Worm (Caenorhabditis elegans) whole organism, young adult: ENCODE data around the gene C53A5.13.

Experiments
- F37B4.10 ChIP-seq: fragments of 200-800 bp; sonication (Bioruptor generic); IDR thresholded peaks from 2 replicates; pipeline ENCODE4 v1.3.6; 2022; ENCODE audit warnings: missing genetic modification characterization, missing compliant biosample characterization
- madf-10 ChIP-seq: sonication (generic microtip); optimal IDR thresholded peaks from 2 replicates; lab custom pipeline; 2016; ENCODE audit warnings: mild to moderate bottlenecking, missing genetic modification characterization, missing compliant biosample characterization
- nfya-1 ChIP-seq: sonication (generic microtip); optimal IDR thresholded peaks from 2 replicates; lab custom pipeline; 2017; ENCODE audit warnings: antibody characterized with exemption, missing compliant biosample characterization, missing genetic modification characterization, borderline replicate concordance; ENCODE audit not compliant: insufficient read depth
- repo-1 ChIP-seq: sonication (generic microtip); optimal IDR thresholded peaks from 2 replicates; lab custom pipeline; 2017; ENCODE audit warnings: mild to moderate bottlenecking, missing genetic modification characterization, missing compliant biosample characterization
- snpc-4 ChIP-seq, 5 experiments: fragments of 150-350 bp in 1 of 5; sonication (generic microtip) in 4 of 5; optimal IDR thresholded peaks; 2 replicates each; lab custom pipeline; 2014 to 2018; ENCODE audit warnings: missing genetic modification characterization in 5 of 5, missing biosample characterization in 3 of 5, antibody characterized with exemption in 2 of 5, mild to moderate bottlenecking in 2 of 5, missing compliant biosample characterization in 2 of 5, missing genotype in 2 of 5, moderate library complexity in 2 of 5, missing genetic modification reagents in 1 of 5
- ztf-3 ChIP-seq: fragments of 200-800 bp; sonication (Bioruptor generic); optimal IDR thresholded peaks from 2 replicates; lab custom pipeline; 2018; ENCODE audit warnings: mild to moderate bottlenecking, missing genetic modification characterization, missing compliant biosample characterization

ce11 chrV:14546569-14546968 lies at the start of gene C53A5.13:
- no peak for TF ChIP-seq F37B4.10 (GFP tag; lab: Robert Waterston, UW)
- no peak for TF ChIP-seq repo-1 (tag; lab: Kevin White, UChicago)
- no peak for TF ChIP-seq madf-10
- TF ChIP-seq snpc-4 (GFP tag; optimal IDR thresholded peaks at IDR 0.05; lab: Kevin White, UChicago), result no peak
- no peak for TF ChIP-seq snpc-4 (tag; optimal IDR thresholded peaks at IDR 0.05; lab: Kevin White, UChicago)
- no peak for TF ChIP-seq ztf-3 (GFP tag; lab: Kevin White, UChicago)
- no peak for TF ChIP-seq nfya-1 (tag; lab: Kevin White, UChicago)
